Fruit fly (Drosophila melanogaster): ENCODE measurements around the gene MED20.

dm6 chr2L:8082692-8083412 is 10.2 kb upstream of the MED20 start, which contains the start of gene Mcr:
- TF ChIP-seq CG6854 (GFP tag; optimal IDR thresholded peaks at IDR 0.05) (no peak), CG1603 (tag; optimal IDR thresholded peaks at IDR 0.05) (peak; percentile 11), CG10462 (GFP tag; optimal IDR thresholded peaks at IDR 0.05) (no peak), Scr (GFP tag; IDR thresholded peaks at IDR 0.05; ENCODE audit: partially characterized antibody) (peak; percentile 61), CG15269 (tag; optimal IDR thresholded peaks at IDR 0.05) (no peak), CG18599 (GFP tag; optimal IDR thresholded peaks at IDR 0.05) (no peak), shn (GFP tag; optimal IDR thresholded peaks at IDR 0.05) (no peak), CG2889 (GFP tag; IDR thresholded peaks at IDR 0.05) (no peak), Hmr (GFP tag; optimal IDR thresholded peaks at IDR 0.05) (peak; percentile 39), CG10209 (GFP tag; optimal IDR thresholded peaks at IDR 0.05) (no peak), wek (GFP tag; optimal IDR thresholded peaks at IDR 0.05) (no peak)

Data from whole organism, embryonic.